Fruit fly (Drosophila melanogaster) whole organism, embryonic: ENCODE results near the gene frj.
A peak's percentile ranks its signal among the peaks of the same experiment; 100 is the strongest.

Experiments used
- Asciz ChIP-seq: fragments of 200-800 bp; sonication (Bioruptor generic); optimal IDR thresholded peaks from 2 replicates; lab custom pipeline; 2017; ENCODE audit warnings: missing biosample characterization, mild to moderate bottlenecking, missing genetic modification characterization, missing genetic modification reagents
- CG10543 ChIP-seq: fragments of 200-800 bp; sonication (Bioruptor generic); optimal IDR thresholded peaks from 3 replicates; lab custom pipeline; 2017; ENCODE audit warnings: missing biosample characterization, mild to moderate bottlenecking, missing genetic modification characterization, moderate library complexity
- CG1233 ChIP-seq: fragments of 200-800 bp; sonication (Bioruptor generic); optimal IDR thresholded peaks from 4 replicates; lab custom pipeline; 2018; ENCODE audit warnings: missing biosample characterization, mild to moderate bottlenecking, missing genetic modification characterization
- CG13287 ChIP-seq: fragments of 200-800 bp; sonication (Bioruptor generic); IDR thresholded peaks from 2 replicates; pipeline ENCODE4 v1.3.6; 2022; ENCODE audit warnings: missing biosample characterization, missing genetic modification characterization; ENCODE audit not compliant: partially characterized antibody
- CG13424 ChIP-seq: fragments of 200-800 bp; sonication (Bioruptor generic); optimal IDR thresholded peaks from 2 replicates; lab custom pipeline; 2019; ENCODE audit warnings: missing biosample characterization, mild to moderate bottlenecking, missing genetic modification characterization, moderate library complexity
- CG13894 ChIP-seq: fragments of 200-800 bp; sonication (Bioruptor generic); optimal IDR thresholded peaks from 3 replicates; lab custom pipeline; 2018; ENCODE audit warnings: missing biosample characterization, mild to moderate bottlenecking, missing genetic modification characterization, moderate library complexity
- CG14014 ChIP-seq: fragments of 200-800 bp; sonication (Bioruptor generic); IDR thresholded peaks from 2 replicates; pipeline ENCODE4 v1.3.6; 2022; ENCODE audit warnings: missing biosample characterization, missing genetic modification characterization
- CG14050 ChIP-seq: fragments of 200-800 bp; sonication (Bioruptor generic); IDR thresholded peaks from 3 replicates; pipeline ENCODE4 v1.3.6; 2022; ENCODE audit warnings: missing biosample characterization, missing genetic modification characterization
- CG1647 ChIP-seq: fragments of 200-800 bp; sonication (Bioruptor generic); optimal IDR thresholded peaks from 3 replicates; lab custom pipeline; 2016; ENCODE audit warnings: missing biosample characterization, missing genetic modification characterization
- CG18011 ChIP-seq: fragments of 200-800 bp; sonication (Bioruptor generic); optimal IDR thresholded peaks from 2 replicates; lab custom pipeline; 2017; ENCODE audit warnings: missing biosample characterization, missing genetic modification characterization, mild to moderate bottlenecking, moderate library complexity, missing genotype
- CG2129 ChIP-seq: fragments of 200-800 bp; sonication (Bioruptor generic); IDR thresholded peaks from 2 replicates; pipeline ENCODE4 v1.3.6; 2022; ENCODE audit warnings: missing biosample characterization, missing genetic modification characterization; ENCODE audit not compliant: partially characterized antibody
- CG2202 ChIP-seq: fragments of 200-800 bp; sonication (Bioruptor generic); optimal IDR thresholded peaks from 2 replicates; lab custom pipeline; 2018; ENCODE audit warnings: missing biosample characterization, mild to moderate bottlenecking, missing genetic modification characterization
- CG2712 ChIP-seq: fragments of 200-800 bp; optimal IDR thresholded peaks from 3 replicates; lab custom pipeline; 2019; ENCODE audit warnings: missing biosample characterization, mild to moderate bottlenecking, missing genetic modification characterization, moderate library complexity
- CG30403 ChIP-seq: fragments of 200-800 bp; sonication (Bioruptor generic); optimal IDR thresholded peaks from 3 replicates; lab custom pipeline; 2016; ENCODE audit warnings: missing biosample characterization, missing genetic modification characterization
- CG31224 ChIP-seq: fragments of 200-800 bp; sonication (Bioruptor generic); IDR thresholded peaks from 2 replicates; pipeline ENCODE4 v1.3.6; 2022; ENCODE audit warnings: missing biosample characterization, missing genetic modification characterization
- CG42726 ChIP-seq: fragments of 200-800 bp; sonication (Bioruptor generic); IDR thresholded peaks from 2 replicates; pipeline ENCODE4 v1.3.6; 2022; ENCODE audit warnings: missing biosample characterization, missing genetic modification characterization; ENCODE audit not compliant: partially characterized antibody
- CG4328 ChIP-seq: fragments of 200-800 bp; sonication (Bioruptor generic); optimal IDR thresholded peaks from 3 replicates; lab custom pipeline; 2017; ENCODE audit warnings: missing biosample characterization, missing genetic modification reagents, missing genetic modification characterization
- CG6854 ChIP-seq: fragments of 200-800 bp; sonication (Bioruptor generic); optimal IDR thresholded peaks from 3 replicates; lab custom pipeline; 2017; ENCODE audit warnings: missing biosample characterization, mild to moderate bottlenecking, missing genetic modification characterization
- CG8359 ChIP-seq: fragments of 200-800 bp; sonication (Bioruptor generic); optimal IDR thresholded peaks from 2 replicates; lab custom pipeline; 2017; ENCODE audit warnings: missing biosample characterization, mild to moderate bottlenecking, missing genetic modification characterization, borderline replicate concordance
- CkIIα-i1 ChIP-seq: fragments of 200-800 bp; sonication (Bioruptor generic); IDR thresholded peaks from 2 replicates; pipeline ENCODE4 v1.3.6; 2022; ENCODE audit warnings: missing biosample characterization, missing genetic modification characterization
- Doc2 ChIP-seq: fragments of 200-800 bp; sonication (Bioruptor generic); IDR thresholded peaks from 2 replicates; pipeline ENCODE4 v1.3.6; 2022; ENCODE audit warnings: missing biosample characterization, missing genetic modification characterization
- Doc3 ChIP-seq: fragments of 200-800 bp; sonication (Bioruptor generic); IDR thresholded peaks from 3 replicates; pipeline ENCODE4 v1.3.6; 2022; ENCODE audit warnings: missing biosample characterization, missing genetic modification characterization; ENCODE audit not compliant: partially characterized antibody
- Dp ChIP-seq: fragments of 200-800 bp; sonication (Bioruptor generic); optimal IDR thresholded peaks from 2 replicates; lab custom pipeline; 2018; ENCODE audit warnings: missing biosample characterization, mild to moderate bottlenecking, missing genetic modification characterization, moderate library complexity
- GATAe ChIP-seq: fragments of 200-800 bp; sonication (Bioruptor generic); conservative IDR thresholded peaks from 2 replicates; pipeline ENCODE4 v1.3.6; 2022; ENCODE audit warnings: missing biosample characterization, missing genetic modification characterization
- HLH4C ChIP-seq: fragments of 200-800 bp; sonication (Bioruptor generic); IDR thresholded peaks from 3 replicates; pipeline ENCODE4 v1.3.6; 2022; ENCODE audit warnings: missing biosample characterization, missing genetic modification characterization; ENCODE audit not compliant: partially characterized antibody
- Stat92E ChIP-seq, 3 experiments: fragments of >200 bp in 2 of 3; fragments of 200-800 bp in 1 of 3; sonication (Bioruptor generic) in 1 of 3; optimal IDR thresholded peaks; 2 replicates each; lab custom pipeline; 2017 to 2019; ENCODE audit warnings: missing biosample characterization in 3 of 3, missing genetic modification characterization in 3 of 3, mild to moderate bottlenecking in 1 of 3, moderate library complexity in 1 of 3
- YL-1 ChIP-seq: fragments of 200-800 bp; sonication (Bioruptor generic); optimal IDR thresholded peaks from 3 replicates; lab custom pipeline; 2017; ENCODE audit warnings: missing biosample characterization, mild to moderate bottlenecking, missing genetic modification characterization
- ase ChIP-seq: fragments of 200-800 bp; sonication (Bioruptor generic); IDR thresholded peaks from 3 replicates; pipeline ENCODE4 v1.3.6; 2022; ENCODE audit warnings: missing biosample characterization, missing genetic modification characterization
- ash1 ChIP-seq: fragments of 200-800 bp; sonication (Bioruptor generic); optimal IDR thresholded peaks from 2 replicates; lab custom pipeline; 2018; ENCODE audit warnings: missing biosample characterization, mild to moderate bottlenecking, missing genetic modification characterization
- crol ChIP-seq: fragments of 200-800 bp; sonication (Bioruptor generic); IDR thresholded peaks from 2 replicates; pipeline ENCODE4 v1.3.6; 2022; ENCODE audit warnings: missing biosample characterization, missing genetic modification characterization
- dati ChIP-seq: fragments of 200-800 bp; sonication (Bioruptor generic); IDR thresholded peaks from 2 replicates; pipeline ENCODE4 v1.3.6; 2022; ENCODE audit warnings: missing biosample characterization, missing genetic modification characterization
- exex ChIP-seq: fragments of 200-800 bp; sonication (Bioruptor generic); optimal IDR thresholded peaks from 4 replicates; lab custom pipeline; 2018; ENCODE audit warnings: missing biosample characterization, mild to moderate bottlenecking, missing genetic modification characterization, moderate library complexity
- fd64A ChIP-seq: fragments of 200-800 bp; sonication (Bioruptor generic); optimal IDR thresholded peaks from 3 replicates; lab custom pipeline; 2018; ENCODE audit warnings: missing biosample characterization, mild to moderate bottlenecking, missing genetic modification characterization
- hbn ChIP-seq: fragments of 200-800 bp; sonication (Bioruptor generic); IDR thresholded peaks from 2 replicates; pipeline ENCODE4 v1.3.6; 2022; ENCODE audit warnings: missing biosample characterization, missing genetic modification characterization; ENCODE audit not compliant: partially characterized antibody
- ind ChIP-seq: fragments of 200-800 bp; sonication (Bioruptor generic); optimal IDR thresholded peaks from 3 replicates; lab custom pipeline; 2016; ENCODE audit warnings: missing biosample characterization, missing genetic modification characterization
- ken ChIP-seq: fragments of 200-800 bp; sonication (Bioruptor generic); IDR thresholded peaks from 3 replicates; pipeline ENCODE4 v1.3.6; 2022; ENCODE audit warnings: missing biosample characterization, missing genetic modification characterization
- kni ChIP-seq: fragments of 200-800 bp; sonication (Bioruptor generic); optimal IDR thresholded peaks from 3 replicates; lab custom pipeline; 2017; ENCODE audit warnings: mild to moderate bottlenecking, missing biosample characterization, missing genetic modification reagents, missing genetic modification characterization
- lab ChIP-seq: fragments of 200-800 bp; sonication (Bioruptor generic); optimal IDR thresholded peaks from 3 replicates; lab custom pipeline; 2017; ENCODE audit warnings: missing biosample characterization, missing genetic modification characterization, mild to moderate bottlenecking, moderate library complexity, missing genetic modification reagents
- org-1 ChIP-seq: fragments of 200-800 bp; sonication (Bioruptor generic); optimal IDR thresholded peaks from 2 replicates; lab custom pipeline; 2017; ENCODE audit warnings: missing biosample characterization, missing genetic modification characterization
- pan ChIP-seq, 4 experiments: fragments of >200 bp in 3 of 4; fragments of 200-800 bp in 1 of 4; sonication (Bioruptor generic) in 1 of 4; optimal IDR thresholded peaks in 3 of 4; IDR thresholded peaks in 1 of 4; 2 replicates each; pipeline versions ENCODE4 v1.3.6 to Lab custom; 2017 to 2022; ENCODE audit warnings: missing biosample characterization in 2 of 4, missing genetic modification characterization in 2 of 4, mixed read lengths in 1 of 4
- salm ChIP-seq: fragments of 200-800 bp; sonication (Bioruptor generic); optimal IDR thresholded peaks from 2 replicates; lab custom pipeline; 2018; ENCODE audit warnings: missing biosample characterization, mild to moderate bottlenecking, missing genetic modification characterization
- sens-2 ChIP-seq: fragments of 200-800 bp; sonication (Bioruptor generic); IDR thresholded peaks from 2 replicates; pipeline ENCODE4 v1.3.6; 2022; ENCODE audit warnings: missing biosample characterization, missing genetic modification characterization
- so ChIP-seq: fragments of 200-800 bp; sonication (Bioruptor generic); IDR thresholded peaks from 3 replicates; pipeline ENCODE4 v1.3.6; 2022; ENCODE audit warnings: missing biosample characterization, missing genetic modification characterization
- tna ChIP-seq: fragments of 200-800 bp; sonication (Bioruptor generic); IDR thresholded peaks from 2 replicates; pipeline ENCODE4 v1.3.6; 2022; ENCODE audit warnings: missing biosample characterization, missing genetic modification characterization; ENCODE audit not compliant: partially characterized antibody
- vvl ChIP-seq: fragments of 200-800 bp; sonication (Bioruptor generic); IDR thresholded peaks from 2 replicates; pipeline ENCODE4 v1.3.6; 2022; ENCODE audit warnings: missing biosample characterization, missing genetic modification characterization
- zfh1 ChIP-seq: fragments of 200-800 bp; sonication (Bioruptor generic); IDR thresholded peaks from 3 replicates; pipeline ENCODE4 v1.3.6; 2022; ENCODE audit warnings: missing biosample characterization, missing genetic modification characterization

Gene frj

DNA sequence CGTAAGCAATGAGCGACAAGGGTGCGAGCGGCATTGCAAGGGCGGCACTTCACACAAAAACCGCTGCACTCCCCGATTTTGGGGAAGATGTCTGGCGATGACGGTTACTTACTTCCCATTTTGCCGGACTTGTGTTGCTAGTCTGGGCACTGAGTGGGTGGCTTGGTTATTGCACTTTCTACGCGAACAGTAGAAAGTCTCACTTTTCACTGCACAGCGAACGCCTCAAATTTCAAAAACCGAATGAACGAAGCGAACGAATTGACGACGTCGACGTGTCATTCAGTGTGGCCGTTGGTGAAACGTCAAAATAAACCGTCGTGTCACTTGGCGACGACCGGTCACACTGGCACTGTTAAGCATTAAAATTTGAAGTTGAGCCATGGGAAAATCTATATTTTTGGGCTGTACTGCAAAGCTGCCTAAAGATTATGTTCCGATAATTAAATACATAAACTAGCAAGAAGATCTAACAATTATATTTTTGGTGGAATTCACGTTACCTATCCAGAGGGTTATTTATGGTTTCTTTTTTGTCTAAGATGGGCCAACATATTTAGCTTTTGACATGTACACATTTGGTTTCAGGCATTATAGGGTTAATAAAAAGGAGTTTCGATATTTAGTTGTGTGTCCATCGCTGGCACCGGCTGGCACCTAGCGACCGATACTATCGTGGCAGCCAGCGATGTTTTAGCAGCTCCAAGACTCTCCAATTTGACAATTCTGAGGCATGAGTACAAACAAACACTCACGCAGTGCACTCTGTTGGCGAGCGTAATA, 24.6 kb downstream of the frj start, which contains the start of the genes Sec61alpha and Daxx (continued):
- TF ChIP-seq CG14050 (GFP tag; lab: Robert Waterston, UW) (peak; percentile 76), Doc3 (GFP tag; lab: Robert Waterston, UW) (peak; percentile 97), Dp (GFP tag; lab: Kevin White, UChicago) (peak; percentile 49), Stat92E (GFP tag; optimal IDR thresholded peaks at IDR 0.05; lab: Kevin White, UChicago) (no peak), CG13894 (tag; lab: Kevin White, UChicago) (peak; percentile 81), ind (GFP tag; lab: Kevin White, UChicago) (peak; percentile 88), sens-2 (GFP tag; lab: Robert Waterston, UW) (peak; percentile 73), CG42726 (GFP tag; lab: Robert Waterston, UW) (peak; percentile 100), tna (GFP tag; lab: Robert Waterston, UW) (peak; percentile 100), CkIIα-i1 (GFP tag; lab: Robert Waterston, UW) (no peak), fd64A (GFP tag; lab: Kevin White, UChicago) (peak; percentile 21), CG2712 (tag; lab: Kevin White, UChicago) (peak; percentile 85), pan (optimal IDR thresholded peaks at IDR 0.05; lab: Kevin White, UChicago) (no peak), pan (GFP tag; optimal IDR thresholded peaks at IDR 0.05 in 1 of 2, IDR thresholded peaks at IDR 0.05 in 1 of 2) (peak in 1 of 2 experiments; percentile 84), CG14014 (GFP tag; lab: Robert Waterston, UW) (peak; percentile 86), vvl (GFP tag; lab: Robert Waterston, UW) (peak; percentile 90), exex (tag; lab: Kevin White, UChicago) (peak; percentile 56), zfh1 (peak; percentile 69; the same call in 2 of the 3 replicates), CG10543 (GFP tag; lab: Kevin White, UChicago) (peak; percentile 76), CG1233 (peak; percentile 61), CG30403 (GFP tag; lab: Kevin White, UChicago) (peak; percentile 93), kni (no peak), salm (tag; lab: Kevin White, UChicago) (peak; percentile 55), CG2202 (peak; percentile 36), Doc2 (GFP tag; lab: Robert Waterston, UW) (peak; percentile 63; the same call in 1 of the 2 replicates), CG4328 (peak; percentile 65), crol (no peak), ash1 (GFP tag; lab: Kevin White, UChicago) (no peak), GATAe (GFP tag; lab: Robert Waterston, UW) (peak; percentile 60; the same call in 1 of the 2 replicates), ken (GFP tag; lab: Robert Waterston, UW) (peak; percentile 83), CG6854 (GFP tag; lab: Kevin White, UChicago) (peak; percentile 20), org-1 (GFP tag; lab: Kevin White, UChicago) (peak; percentile 1), so (GFP tag; lab: Robert Waterston, UW) (0 out of 3 replicates have a peak, but pooled peaks have one; percentile 10), CG31224 (GFP tag; lab: Robert Waterston, UW) (peak; percentile 72), CG13424 (tag; lab: Kevin White, UChicago) (peak; percentile 87), YL-1 (GFP tag; lab: Kevin White, UChicago) (peak; percentile 9), CG1647 (peak; percentile 76), dati (GFP tag; lab: Robert Waterston, UW) (peak; percentile 76), CG13287 (peak; percentile 98), ase (GFP tag; lab: Robert Waterston, UW) (peak; percentile 77), CG8359 (GFP tag; lab: Kevin White, UChicago) (peak; percentile 10), lab (GFP tag; lab: Kevin White, UChicago) (peak; percentile 87), Asciz (peak; percentile 53), HLH4C (GFP tag; lab: Robert Waterston, UW) (peak; percentile 99), CG2129 (GFP tag; lab: Robert Waterston, UW) (peak; percentile 98), CG18011 (GFP tag; lab: Kevin White, UChicago) (peak; percentile 95), hbn (GFP tag; lab: Robert Waterston, UW) (peak; percentile 98)
